Comparison of ENCODE assay signal across 2 fruit fly cellular contexts in the genomic region with DNA sequence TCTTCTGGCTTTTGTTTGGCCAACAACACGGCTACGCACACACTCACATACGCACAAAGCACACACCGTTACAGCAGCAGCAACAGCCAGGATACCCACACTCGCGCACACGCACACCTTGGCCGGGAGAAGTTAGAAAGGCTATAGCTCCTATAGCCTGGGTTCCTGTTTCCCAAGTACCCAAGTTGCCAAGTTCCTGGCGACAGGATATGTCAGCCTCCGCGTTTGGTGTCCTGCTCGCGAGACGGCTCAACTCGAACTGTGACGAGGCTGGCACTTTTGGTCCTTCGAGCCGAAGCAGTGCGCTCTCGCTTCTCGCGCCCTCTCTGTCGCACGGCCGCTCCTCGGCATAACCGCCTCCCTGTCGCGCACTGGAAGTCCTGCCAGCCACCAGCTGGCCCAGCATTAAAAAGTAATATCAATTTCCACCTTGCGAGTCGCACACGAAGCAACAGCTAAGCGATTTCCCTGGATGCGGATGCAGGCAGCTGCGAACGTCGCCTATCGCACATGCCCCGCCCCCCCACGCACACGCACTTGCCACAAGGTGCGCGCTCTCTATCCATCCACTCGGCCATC.
TF ChIP-seq lines count a peak whose summit lies in the region.

A gene (minus strand): TSS at position 229 of the 579 bp plus-strand sequence.

- TF ChIP-seq CTCF in whole organism, embryonic (GFP tag; optimal IDR thresholded peaks at IDR 0.05; lab: Kevin White, UChicago): no peak

TF ChIP-seq in whole organism, embryonic, 481 proteins besides CTCF, POLR2A, EP300 and RAD21 (continues in another document):
- TF ChIP-seq pan (optimal IDR thresholded peaks at IDR 0.05; lab: Kevin White, UChicago): no peak
- no peak for TF ChIP-seq pan (GFP tag; optimal IDR thresholded peaks at IDR 0.05 in 1 of 2, IDR thresholded peaks at IDR 0.05 in 1 of 2)
- no peak for TF ChIP-seq pita (GFP tag; optimal IDR thresholded peaks at IDR 0.05; lab: Kevin White, UChicago)
- TF ChIP-seq Deaf1 (tag; optimal IDR thresholded peaks at IDR 0.05; lab: Kevin White, UChicago): peak; percentile 95
- no peak for TF ChIP-seq CG1529 (GFP tag; optimal IDR thresholded peaks at IDR 0.05; lab: Kevin White, UChicago)
- TF ChIP-seq Med (GFP tag; lab: Kevin White, UChicago): peak; percentile 66
- no peak for TF ChIP-seq Atf-2 (GFP tag; optimal IDR thresholded peaks at IDR 0.05; lab: Kevin White, UChicago)
- no peak for TF ChIP-seq CG15269 (tag; optimal IDR thresholded peaks at IDR 0.05; lab: Kevin White, UChicago)
- TF ChIP-seq abd-A (tag; optimal IDR thresholded peaks at IDR 0.05; lab: Kevin White, UChicago): peak; percentile 82
- TF ChIP-seq CG16779 (GFP tag; IDR thresholded peaks at IDR 0.05; lab: Robert Waterston, UW): peak; percentile 85
- TF ChIP-seq ind (GFP tag; optimal IDR thresholded peaks at IDR 0.05; lab: Kevin White, UChicago): no peak
- TF ChIP-seq CG1832 (GFP tag; optimal IDR thresholded peaks at IDR 0.05; lab: Kevin White, UChicago): peak; percentile 49
- no peak for TF ChIP-seq vvl (GFP tag; IDR thresholded peaks at IDR 0.05; lab: Robert Waterston, UW)
- no peak for TF ChIP-seq MESR4 (GFP tag; optimal IDR thresholded peaks at IDR 0.05; lab: Kevin White, UChicago)
- no peak for TF ChIP-seq CG10147 (GFP tag; optimal IDR thresholded peaks at IDR 0.05; lab: Kevin White, UChicago)
- no peak for TF ChIP-seq CG14014 (GFP tag; IDR thresholded peaks at IDR 0.05; lab: Robert Waterston, UW)
- TF ChIP-seq CG17568 (GFP tag; optimal IDR thresholded peaks at IDR 0.05; lab: Kevin White, UChicago): no peak
- TF ChIP-seq kah (GFP tag; optimal IDR thresholded peaks at IDR 0.05; lab: Kevin White, UChicago): no peak
- no peak for TF ChIP-seq CG32532 (GFP tag; IDR thresholded peaks at IDR 0.05; lab: Robert Waterston, UW)
- TF ChIP-seq CG13894 (tag; optimal IDR thresholded peaks at IDR 0.05; lab: Kevin White, UChicago): peak; percentile 50
- TF ChIP-seq pros (GFP tag; optimal IDR thresholded peaks at IDR 0.05; lab: Kevin White, UChicago): no peak
- no peak for TF ChIP-seq dpn (GFP tag; optimal IDR thresholded peaks at IDR 0.05; lab: Kevin White, UChicago)
- TF ChIP-seq tna (GFP tag; IDR thresholded peaks at IDR 0.05; lab: Robert Waterston, UW; ENCODE audit: partially characterized antibody): no peak
- TF ChIP-seq NFAT (GFP tag; IDR thresholded peaks at IDR 0.05; lab: Robert Waterston, UW): no peak
- TF ChIP-seq CG12744 (GFP tag; optimal IDR thresholded peaks at IDR 0.05; lab: Kevin White, UChicago): no peak
- no peak for TF ChIP-seq p53 (GFP tag; optimal IDR thresholded peaks at IDR 0.05; lab: Kevin White, UChicago)
- TF ChIP-seq Dip2 (GFP tag; IDR thresholded peaks at IDR 0.05; lab: Robert Waterston, UW): no peak
- peak; percentile 34; the same call in 1 of the 2 replicates for TF ChIP-seq crol (GFP tag; IDR thresholded peaks at IDR 0.05; lab: Robert Waterston, UW)
- TF ChIP-seq CG8478 (optimal IDR thresholded peaks at IDR 0.05; lab: Kevin White, UChicago): peak; percentile 20
- TF ChIP-seq nmo (GFP tag; optimal IDR thresholded peaks at IDR 0.05; lab: Kevin White, UChicago): no peak
- peak; percentile 13 for TF ChIP-seq ewg (GFP tag; optimal IDR thresholded peaks at IDR 0.05; lab: Kevin White, UChicago)
- no peak for TF ChIP-seq CG6683 (GFP tag; optimal IDR thresholded peaks at IDR 0.05; lab: Kevin White, UChicago)
- TF ChIP-seq Hr3 (GFP tag; optimal IDR thresholded peaks at IDR 0.05; lab: Kevin White, UChicago): no peak
- peak; percentile 33 for TF ChIP-seq CG10543 (GFP tag; optimal IDR thresholded peaks at IDR 0.05; lab: Kevin White, UChicago)
- TF ChIP-seq CG11695 (GFP tag; IDR thresholded peaks at IDR 0.05; lab: Robert Waterston, UW): no peak
- TF ChIP-seq Oaz (GFP tag; IDR thresholded peaks at IDR 0.05; lab: Robert Waterston, UW): no peak
- TF ChIP-seq Neu2 (GFP tag; optimal IDR thresholded peaks at IDR 0.05; lab: Kevin White, UChicago; ENCODE audit: borderline replicate concordance): no peak
- no peak for TF ChIP-seq B-H1 (GFP tag; IDR thresholded peaks at IDR 0.05; lab: Robert Waterston, UW)
- TF ChIP-seq zfh2 (GFP tag; optimal IDR thresholded peaks at IDR 0.05; lab: Kevin White, UChicago): no peak
- no peak for TF ChIP-seq CG1024 (GFP tag; IDR thresholded peaks at IDR 0.05; lab: Robert Waterston, UW)
- TF ChIP-seq Hmr (GFP tag; optimal IDR thresholded peaks at IDR 0.05; lab: Kevin White, UChicago): peak; percentile 4
- TF ChIP-seq toy (GFP tag; IDR thresholded peaks at IDR 0.05; lab: Robert Waterston, UW): no peak
- TF ChIP-seq scrt (GFP tag; optimal IDR thresholded peaks at IDR 0.05; lab: Kevin White, UChicago): peak; percentile 96
- no peak for TF ChIP-seq Aef1 (GFP tag; IDR thresholded peaks at IDR 0.05; lab: Robert Waterston, UW)

TF ChIP-seq in whole organism, pupa, 21 proteins besides CTCF, POLR2A, EP300 and RAD21:
- peak; percentile 38 for TF ChIP-seq CG13204 (GFP tag; optimal IDR thresholded peaks at IDR 0.05; lab: Kevin White, UChicago)
- no peak for TF ChIP-seq CG34367 (tag; optimal IDR thresholded peaks at IDR 0.05; lab: Kevin White, UChicago)
- no peak for TF ChIP-seq CG8159 (tag; optimal IDR thresholded peaks at IDR 0.05; lab: Kevin White, UChicago)
TF ChIP-seq in whole organism, pupa: peak in this region for 1.
